Fruit fly (Drosophila melanogaster): Measurements from ENCODE around the gene hll.

DNA sequence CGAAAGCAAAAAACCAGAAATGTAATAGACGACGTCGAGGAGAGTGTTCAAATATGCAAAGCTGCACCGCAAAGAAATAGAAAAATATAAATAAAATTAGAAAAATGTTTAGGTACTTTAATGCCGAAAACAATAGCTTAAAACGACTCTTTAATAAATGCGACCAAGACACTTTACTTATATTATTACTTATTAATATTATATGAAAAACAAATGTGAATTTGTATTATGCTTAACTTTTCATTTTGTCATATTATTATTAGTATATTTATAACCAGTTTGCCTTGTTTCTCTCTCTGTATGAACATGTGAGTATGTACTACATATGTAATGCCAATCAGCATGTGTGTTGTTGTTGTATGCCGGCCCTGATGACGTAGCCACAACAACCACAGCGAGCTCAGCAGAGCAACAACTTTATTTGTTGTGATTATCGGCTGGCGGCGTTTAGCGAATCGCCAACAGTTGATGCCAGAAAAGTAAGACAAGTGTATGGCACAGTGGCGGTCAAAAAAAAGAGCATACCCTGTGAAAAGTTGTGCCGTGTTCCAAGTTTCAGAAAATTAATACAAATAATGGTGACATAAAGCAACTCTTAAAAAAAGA, 4.6 kb upstream of the hll start:
- TF ChIP-seq insv (optimal IDR thresholded peaks at IDR 0.05) (no peak), ttk (optimal IDR thresholded peaks at IDR 0.05) (no peak), h (optimal IDR thresholded peaks at IDR 0.05) (no peak), psq (optimal IDR thresholded peaks at IDR 0.05) (no peak)
